Worm (Caenorhabditis elegans) whole organism, L3 larva: ENCODE results near the gene tth-1.

Experiments used
- R02D3.7 ChIP-seq: fragments of 150-350 bp; optimal IDR thresholded peaks from 2 replicates; lab custom pipeline; 2014; ENCODE audit warnings: missing biosample characterization, missing genetic modification characterization
- ZK546.5 ChIP-seq: sonication (generic microtip); optimal IDR thresholded peaks from 2 replicates; lab custom pipeline; 2017; ENCODE audit warnings: missing biosample characterization, missing genetic modification characterization
- aly-2 ChIP-seq: fragments of 150-350 bp; optimal IDR thresholded peaks from 2 replicates; lab custom pipeline; 2014; ENCODE audit warnings: missing biosample characterization, missing genetic modification characterization
- ama-1 ChIP-seq: fragments of 150-350 bp; optimal IDR thresholded peaks from 2 replicates; lab custom pipeline; 2018
- ceh-16 ChIP-seq: sonication (generic microtip); optimal IDR thresholded peaks from 2 replicates; lab custom pipeline; 2017; ENCODE audit warnings: missing biosample characterization, missing genetic modification characterization
- ceh-28 ChIP-seq: fragments of 150-350 bp; optimal IDR thresholded peaks from 2 replicates; lab custom pipeline; 2014; ENCODE audit warnings: missing biosample characterization, missing genetic modification reagents, missing genetic modification characterization
- ceh-82 ChIP-seq: fragments of 150-350 bp; optimal IDR thresholded peaks from 2 replicates; lab custom pipeline; 2014; ENCODE audit warnings: missing biosample characterization, missing genetic modification characterization
- ceh-9 ChIP-seq: sonication (generic microtip); optimal IDR thresholded peaks from 2 replicates; lab custom pipeline; 2018; ENCODE audit warnings: missing biosample characterization, missing genetic modification characterization
- daf-12 ChIP-seq: fragments of 150-350 bp; optimal IDR thresholded peaks from 2 replicates; lab custom pipeline; 2014; ENCODE audit warnings: missing biosample characterization, missing genetic modification reagents, missing genetic modification characterization
- egl-27 ChIP-seq: sonication (generic microtip); optimal IDR thresholded peaks from 4 replicates; lab custom pipeline; 2017; ENCODE audit warnings: missing biosample characterization, missing genetic modification reagents, missing genetic modification characterization
- egl-5 ChIP-seq: fragments of 150-350 bp; optimal IDR thresholded peaks from 2 replicates; lab custom pipeline; 2017; ENCODE audit warnings: missing biosample characterization, missing genetic modification reagents, missing genetic modification characterization, inconsistent platforms
- elt-1 ChIP-seq: fragments of 150-350 bp; optimal IDR thresholded peaks from 2 replicates; lab custom pipeline; 2014; ENCODE audit warnings: missing biosample characterization, missing genetic modification characterization
- elt-2 ChIP-seq: sonication (generic microtip); optimal IDR thresholded peaks from 2 replicates; lab custom pipeline; 2016; ENCODE audit warnings: missing genetic modification reagents, mild to moderate bottlenecking, missing genetic modification characterization, missing compliant biosample characterization
- elt-3 ChIP-seq, 3 experiments: fragments of 150-350 bp in 1 of 3; sonication (generic microtip) in 2 of 3; optimal IDR thresholded peaks; 2 replicates in 2 of 3; 4 replicates in 1 of 3; lab custom pipeline; 2014 to 2017; ENCODE audit warnings: missing biosample characterization in 3 of 3, missing genetic modification characterization in 3 of 3
- eor-1 ChIP-seq, 2 experiments: fragments of 150-350 bp; optimal IDR thresholded peaks; 2 replicates each; lab custom pipeline; 2014 to 2018; ENCODE audit warnings: missing biosample characterization in 2 of 2, missing genetic modification characterization in 2 of 2
- fkh-10 ChIP-seq: sonication (generic microtip); optimal IDR thresholded peaks from 2 replicates; lab custom pipeline; 2017; ENCODE audit warnings: missing biosample characterization, missing genetic modification reagents, missing genetic modification characterization
- fkh-2 ChIP-seq: fragments of 150-350 bp; optimal IDR thresholded peaks from 2 replicates; lab custom pipeline; 2014; ENCODE audit warnings: missing biosample characterization, missing genetic modification reagents, missing genetic modification characterization
- fos-1 ChIP-seq: fragments of 150-350 bp; optimal IDR thresholded peaks from 2 replicates; lab custom pipeline; 2014; ENCODE audit warnings: missing biosample characterization, missing genetic modification characterization
- hmg-11 ChIP-seq: sonication (generic microtip); optimal IDR thresholded peaks from 2 replicates; lab custom pipeline; 2016; ENCODE audit warnings: missing genetic modification characterization, missing compliant biosample characterization
- jun-1 ChIP-seq: fragments of 150-350 bp; optimal IDR thresholded peaks from 2 replicates; lab custom pipeline; 2014; ENCODE audit warnings: missing biosample characterization, missing genetic modification reagents, missing genetic modification characterization
- lin-15B ChIP-seq: fragments of 150-350 bp; optimal IDR thresholded peaks from 2 replicates; lab custom pipeline; 2014; ENCODE audit warnings: missing biosample characterization, missing genetic modification characterization
- lin-39 ChIP-seq: fragments of 150-350 bp; optimal IDR thresholded peaks from 2 replicates; lab custom pipeline; 2018; ENCODE audit warnings: missing biosample characterization, missing genetic modification reagents, missing genetic modification characterization
- lsy-12 ChIP-seq: sonication (generic microtip); optimal IDR thresholded peaks from 2 replicates; lab custom pipeline; 2016; ENCODE audit warnings: mild to moderate bottlenecking, missing genetic modification characterization, missing compliant biosample characterization
- mdl-1 ChIP-seq: fragments of 150-350 bp; optimal IDR thresholded peaks from 2 replicates; lab custom pipeline; 2014; ENCODE audit warnings: missing biosample characterization, missing genetic modification characterization
- mml-1 ChIP-seq: fragments of 150-350 bp; sonication (generic microtip); optimal IDR thresholded peaks from 3 replicates; lab custom pipeline; 2014; ENCODE audit warnings: missing biosample characterization, missing genetic modification characterization
- nfya-1 ChIP-seq: sonication (generic microtip); optimal IDR thresholded peaks from 2 replicates; lab custom pipeline; 2017; ENCODE audit warnings: missing genetic modification characterization, mild to moderate bottlenecking, missing compliant biosample characterization, antibody characterized with exemption, moderate library complexity; ENCODE audit not compliant: insufficient read depth
- nhr-11 ChIP-seq: fragments of 150-350 bp; optimal IDR thresholded peaks from 2 replicates; lab custom pipeline; 2014; ENCODE audit warnings: missing biosample characterization, missing genetic modification characterization
- nhr-12 ChIP-seq: fragments of 150-350 bp; optimal IDR thresholded peaks from 2 replicates; lab custom pipeline; 2014; ENCODE audit warnings: missing biosample characterization, missing genetic modification characterization
- nhr-23 ChIP-seq: fragments of 150-350 bp; optimal IDR thresholded peaks from 2 replicates; lab custom pipeline; 2014; ENCODE audit warnings: missing biosample characterization, missing genetic modification reagents, missing genetic modification characterization
- nhr-237 ChIP-seq: fragments of 150-350 bp; optimal IDR thresholded peaks from 2 replicates; lab custom pipeline; 2014; ENCODE audit warnings: missing biosample characterization, missing genetic modification characterization
- nhr-25 ChIP-seq: sonication (generic microtip); optimal IDR thresholded peaks from 2 replicates; lab custom pipeline; 2017; ENCODE audit warnings: missing biosample characterization, missing genetic modification characterization
- nhr-28 ChIP-seq: fragments of 150-350 bp; optimal IDR thresholded peaks from 2 replicates; lab custom pipeline; 2014; ENCODE audit warnings: missing biosample characterization, missing genetic modification characterization
- nhr-43 ChIP-seq: sonication (generic microtip); optimal IDR thresholded peaks from 2 replicates; lab custom pipeline; 2016; ENCODE audit warnings: mild to moderate bottlenecking, missing genetic modification characterization, missing compliant biosample characterization; ENCODE audit not compliant: poor library complexity, severe bottlenecking
- nhr-67 ChIP-seq: fragments of 150-350 bp; optimal IDR thresholded peaks from 2 replicates; lab custom pipeline; 2014; ENCODE audit warnings: missing biosample characterization, missing genetic modification characterization
- nhr-76 ChIP-seq: fragments of 150-350 bp; sonication (generic microtip); optimal IDR thresholded peaks from 5 replicates; lab custom pipeline; 2014; ENCODE audit warnings: missing biosample characterization, missing genetic modification characterization
- nhr-77 ChIP-seq: fragments of 150-350 bp; optimal IDR thresholded peaks from 2 replicates; lab custom pipeline; 2014; ENCODE audit warnings: missing biosample characterization, missing genetic modification characterization
- pha-4 ChIP-seq: fragments of 150-350 bp; optimal IDR thresholded peaks from 2 replicates; lab custom pipeline; 2014; ENCODE audit warnings: missing biosample characterization, missing genetic modification reagents, missing genetic modification characterization
- pqm-1 ChIP-seq: fragments of 150-350 bp; optimal IDR thresholded peaks from 2 replicates; lab custom pipeline; 2017; ENCODE audit warnings: missing biosample characterization, missing genetic modification characterization, inconsistent platforms
- sea-2 ChIP-seq: fragments of 150-350 bp; sonication (generic microtip); optimal IDR thresholded peaks from 4 replicates; lab custom pipeline; 2014; ENCODE audit warnings: missing biosample characterization, missing genetic modification reagents, missing genetic modification characterization
- skn-1 ChIP-seq: fragments of 150-350 bp; optimal IDR thresholded peaks from 2 replicates; lab custom pipeline; 2014; ENCODE audit warnings: missing biosample characterization, missing genetic modification characterization
- snpc-4 ChIP-seq: fragments of 150-350 bp; optimal IDR thresholded peaks from 2 replicates; lab custom pipeline; 2014; ENCODE audit warnings: missing biosample characterization, missing genetic modification characterization
- tbx-2 ChIP-seq: sonication (generic microtip); optimal IDR thresholded peaks from 2 replicates; lab custom pipeline; 2016; ENCODE audit warnings: mild to moderate bottlenecking, missing genetic modification characterization, missing compliant biosample characterization
- unc-39 ChIP-seq: sonication (generic microtip); optimal IDR thresholded peaks from 4 replicates; lab custom pipeline; 2017; ENCODE audit warnings: missing biosample characterization, missing genetic modification characterization
- unc-62 ChIP-seq: fragments of 150-350 bp; sonication (generic microtip); optimal IDR thresholded peaks from 4 replicates; lab custom pipeline; 2014; ENCODE audit warnings: missing biosample characterization, missing genetic modification reagents, missing genetic modification characterization
- zag-1 ChIP-seq: fragments of 150-350 bp; optimal IDR thresholded peaks from 2 replicates; lab custom pipeline; 2014; ENCODE audit warnings: missing biosample characterization, missing genetic modification characterization
- ztf-11 ChIP-seq: fragments of 150-350 bp; optimal IDR thresholded peaks from 2 replicates; lab custom pipeline; 2014; ENCODE audit warnings: missing biosample characterization, missing genetic modification characterization
- ztf-4 ChIP-seq: fragments of 150-350 bp; optimal IDR thresholded peaks from 2 replicates; lab custom pipeline; 2014; ENCODE audit warnings: missing biosample characterization, missing genetic modification characterization

The tth-1 gene

ce11 chrX:8390508-8390907 lies 33.0 kb downstream of the tth-1 start:
- TF ChIP-seq nhr-76 (tag; lab: Kevin White, UChicago) (no peak), lin-39 (tag; lab: Kevin White, UChicago) (peak; percentile 81)

ce11 chrX:8386068-8386851 lies 37.3 kb downstream of the tth-1 start:
- TF ChIP-seq elt-2 (tag; lab: Kevin White, UChicago): peak; percentile 16
- no peak for TF ChIP-seq mml-1
- no peak for TF ChIP-seq nhr-67 (tag; lab: Kevin White, UChicago)
- TF ChIP-seq nfya-1: peak; percentile 54
- no peak for TF ChIP-seq nhr-12
- TF ChIP-seq fkh-10 (GFP tag; lab: Kevin White, UChicago): no peak
- peak; percentile 75 for TF ChIP-seq lin-39 (tag; lab: Kevin White, UChicago)
- no peak for TF ChIP-seq unc-39 (tag; lab: Kevin White, UChicago)
- no peak for TF ChIP-seq ztf-11 (tag; lab: Kevin White, UChicago)
- TF ChIP-seq unc-62 (GFP tag; lab: Kevin White, UChicago): no peak
- TF ChIP-seq aly-2 (tag; lab: Kevin White, UChicago): no peak
- TF ChIP-seq mdl-1 (tag; lab: Kevin White, UChicago): no peak
- peak; percentile 60 for TF ChIP-seq pha-4 (tag; lab: Kevin White, UChicago)
- TF ChIP-seq ztf-4: no peak
- TF ChIP-seq zag-1 (tag; lab: Kevin White, UChicago): no peak
- peak; percentile 71 for TF ChIP-seq hmg-11 (tag; lab: Kevin White, UChicago)
- no peak for TF ChIP-seq elt-1 (tag; lab: Kevin White, UChicago)
- no peak for TF ChIP-seq ceh-82 (tag; lab: Kevin White, UChicago)
- TF ChIP-seq ama-1 (lab: Kevin White, UChicago): no peak
- peak; percentile 8 for TF ChIP-seq tbx-2 (tag; lab: Kevin White, UChicago)
- no peak for TF ChIP-seq nhr-25 (tag; lab: Kevin White, UChicago)
- no peak for TF ChIP-seq eor-1 (tag; optimal IDR thresholded peaks at IDR 0.05; lab: Kevin White, UChicago)
- no peak for TF ChIP-seq skn-1
- no peak for TF ChIP-seq snpc-4 (tag; lab: Kevin White, UChicago)
- no peak for TF ChIP-seq nhr-77 (tag; lab: Kevin White, UChicago)
- no peak for TF ChIP-seq nhr-237 (tag; lab: Kevin White, UChicago)
- no peak for TF ChIP-seq ceh-16 (tag; lab: Kevin White, UChicago)
- peak; percentile 45 for TF ChIP-seq lsy-12 (tag; lab: Kevin White, UChicago)
- TF ChIP-seq elt-3 (tag; optimal IDR thresholded peaks at IDR 0.05; lab: Kevin White, UChicago): no peak
- peak; percentile 34 for TF ChIP-seq egl-5
- no peak for TF ChIP-seq lin-15B (tag; lab: Kevin White, UChicago)
- no peak for TF ChIP-seq nhr-76 (tag; lab: Kevin White, UChicago)
- no peak for TF ChIP-seq sea-2 (GFP tag; lab: Kevin White, UChicago)
- TF ChIP-seq nhr-43 (tag; lab: Kevin White, UChicago): no peak
- no peak for TF ChIP-seq nhr-23 (tag; lab: Kevin White, UChicago)
- no peak for TF ChIP-seq ceh-9 (tag; lab: Kevin White, UChicago)
- no peak for TF ChIP-seq nhr-11 (tag; lab: Kevin White, UChicago)
- TF ChIP-seq jun-1: peak; percentile 12
- no peak for TF ChIP-seq ZK546.5 (tag; lab: Kevin White, UChicago)
- no peak for TF ChIP-seq egl-27 (tag; lab: Kevin White, UChicago)
- TF ChIP-seq nhr-28 (tag; lab: Kevin White, UChicago): no peak
- no peak for TF ChIP-seq ceh-28 (tag; lab: Kevin White, UChicago)
- TF ChIP-seq fos-1 (tag; lab: Kevin White, UChicago): no peak
- TF ChIP-seq pqm-1 (tag; lab: Kevin White, UChicago): peak; percentile 46
- TF ChIP-seq R02D3.7 (tag; lab: Kevin White, UChicago): no peak
- TF ChIP-seq fkh-2 (tag; lab: Kevin White, UChicago): no peak
- TF ChIP-seq daf-12: no peak
